Worm (Caenorhabditis elegans): ENCODE results near the gene str-64.

- TF ChIP-seq med-1 (GFP tag; optimal IDR thresholded peaks at IDR 0.05; ENCODE audit: insufficient read depth), result no peak
- no peak for TF ChIP-seq klf-2 (GFP tag; conservative IDR thresholded peaks at IDR 0.05)
- TF ChIP-seq ref-1 (GFP tag; conservative IDR thresholded peaks at IDR 0.05), result no peak
- TF ChIP-seq ztf-29 (GFP tag; IDR thresholded peaks at IDR 0.05), result no peak
- TF ChIP-seq T22C8.4 (GFP tag; IDR thresholded peaks at IDR 0.05), result no peak
- TF ChIP-seq flt-1 (GFP tag; IDR thresholded peaks at IDR 0.05), result no peak
- TF ChIP-seq cog-1 (tag; optimal IDR thresholded peaks at IDR 0.05), result no peak
Observed at ce11 chrV:3236610-3237009, 46.4 kb upstream of the str-64 start, which contains the start of the genes K08D9.9 and str-16.
